Worm (Caenorhabditis elegans): Measurements from ENCODE around the gene tag-10.

DNA sequence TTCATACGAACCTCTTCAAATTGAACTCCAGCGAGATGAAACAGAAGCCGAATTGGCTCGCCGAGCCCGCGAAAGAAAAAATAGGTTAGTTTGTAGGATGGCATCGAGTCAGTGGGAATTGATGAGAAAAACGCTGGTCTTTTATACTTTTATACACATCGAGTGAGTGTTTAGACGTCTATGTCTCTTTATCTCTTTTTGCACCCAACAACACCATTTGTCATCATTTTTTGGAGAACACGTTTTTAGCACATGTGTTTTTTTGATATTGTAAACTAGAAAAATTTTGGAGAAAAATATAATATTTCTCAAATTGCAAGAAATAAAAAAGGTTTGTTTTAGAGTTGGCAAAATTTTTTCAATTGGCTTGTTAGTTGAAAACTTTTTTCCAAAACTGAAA lies 8.1 kb upstream of the tag-10 start, which contains the start of gene gst-16:
- TF ChIP-seq W03F9.2 (tag; optimal IDR thresholded peaks at IDR 0.05) (no peak), dao-5 (tag; optimal IDR thresholded peaks at IDR 0.05) (no peak)
